Worm (Caenorhabditis elegans) whole organism, L2 larva: ENCODE measurements around the gene C24H10.3.

ENCODE experiments used
- aly-2 ChIP-seq: fragments of 150-350 bp; optimal IDR thresholded peaks from 2 replicates; lab custom pipeline; 2014; ENCODE audit warnings: missing biosample characterization, missing genetic modification characterization
- mbf-1 ChIP-seq: sonication (generic microtip); optimal IDR thresholded peaks from 2 replicates; lab custom pipeline; 2017; ENCODE audit warnings: missing biosample characterization, missing genetic modification characterization
- nhr-11 ChIP-seq: fragments of 150-350 bp; optimal IDR thresholded peaks from 2 replicates; lab custom pipeline; 2014; ENCODE audit warnings: missing biosample characterization, missing genetic modification characterization
- nhr-77 ChIP-seq: fragments of 150-350 bp; optimal IDR thresholded peaks from 2 replicates; lab custom pipeline; 2014; ENCODE audit warnings: missing biosample characterization, missing genetic modification characterization
- peb-1 ChIP-seq: fragments of 150-350 bp; optimal IDR thresholded peaks from 2 replicates; lab custom pipeline; 2014; ENCODE audit warnings: missing biosample characterization, missing genetic modification characterization
- zag-1 ChIP-seq: fragments of 150-350 bp; optimal IDR thresholded peaks from 2 replicates; lab custom pipeline; 2014; ENCODE audit warnings: missing biosample characterization, missing genetic modification characterization

- TF ChIP-seq zag-1 (no peak), nhr-11 (tag; lab: Kevin White, UChicago) (no peak), peb-1 (tag; lab: Kevin White, UChicago) (no peak), mbf-1 (tag; lab: Kevin White, UChicago) (no peak), nhr-77 (tag; lab: Kevin White, UChicago) (no peak), aly-2 (tag; lab: Kevin White, UChicago) (no peak)
These were observed 33.1 kb downstream of the C24H10.3 start for ce11 chrX:5093997-5094396.
